Fruit fly (Drosophila melanogaster): Measurements from ENCODE around the gene Hsc70-1.
A peak's percentile ranks its signal among the peaks of the same experiment; 100 is the strongest.

Hsc70-1 gene

dm6 chr3L:13964635-13965501 lies 9.0 kb upstream of the Hsc70-1 start, which contains the start of the genes Meics, Nxf3 and ssp2 (continued):
- TF ChIP-seq corto (GFP tag; optimal IDR thresholded peaks at IDR 0.05) (no peak), Oaz (GFP tag; IDR thresholded peaks at IDR 0.05) (no peak), CG1529 (GFP tag; optimal IDR thresholded peaks at IDR 0.05) (no peak), CG16779 (GFP tag; IDR thresholded peaks at IDR 0.05) (no peak), ac (GFP tag; optimal IDR thresholded peaks at IDR 0.05) (peak; percentile 18), croc (GFP tag; conservative IDR thresholded peaks at IDR 0.05) (no peak), zen (tag; optimal IDR thresholded peaks at IDR 0.05) (peak; percentile 17), jing (GFP tag; optimal IDR thresholded peaks at IDR 0.05) (no peak), Xrp1 (GFP tag; IDR thresholded peaks at IDR 0.05) (no peak), CG17912 (GFP tag; optimal IDR thresholded peaks at IDR 0.05) (no peak), otp (GFP tag; IDR thresholded peaks at IDR 0.05) (no peak), CG2889 (GFP tag; IDR thresholded peaks at IDR 0.05) (no peak), Bteb2 (GFP tag; optimal IDR thresholded peaks at IDR 0.05) (no peak), cas (GFP tag; IDR thresholded peaks at IDR 0.05) (no peak), ab (GFP tag; optimal IDR thresholded peaks at IDR 0.05) (no peak), vnd (GFP tag; IDR thresholded peaks at IDR 0.05; ENCODE audit: partially characterized antibody) (peak; percentile 61), gce (GFP tag; IDR thresholded peaks at IDR 0.05) (no peak), Nf-YB (GFP tag; optimal IDR thresholded peaks at IDR 0.05) (no peak), CG4730 (GFP tag; IDR thresholded peaks at IDR 0.05) (no peak), HLH3B (GFP tag; IDR thresholded peaks at IDR 0.05) (no peak), CG11398 (GFP tag; optimal IDR thresholded peaks at IDR 0.05) (no peak), CG11723 (GFP tag; optimal IDR thresholded peaks at IDR 0.05) (no peak), CG4282 (GFP tag; optimal IDR thresholded peaks at IDR 0.05) (no peak), D19B (GFP tag; optimal IDR thresholded peaks at IDR 0.05) (no peak), CG15696 (tag; optimal IDR thresholded peaks at IDR 0.05) (no peak), CG5953 (GFP tag; IDR thresholded peaks at IDR 0.05) (no peak), CG14965 (GFP tag; optimal IDR thresholded peaks at IDR 0.05; ENCODE audit: borderline replicate concordance) (no peak), CG12744 (GFP tag; optimal IDR thresholded peaks at IDR 0.05) (no peak), E2f1 (GFP tag; IDR thresholded peaks at IDR 0.05) (no peak), Stat92E (GFP tag; optimal IDR thresholded peaks at IDR 0.05) (no peak), Sry-β (GFP tag; optimal IDR thresholded peaks at IDR 0.05) (peak; percentile 79), Awh (GFP tag; IDR thresholded peaks at IDR 0.05) (no peak), zf30C (GFP tag; optimal IDR thresholded peaks at IDR 0.05) (no peak), NC2β (GFP tag; optimal IDR thresholded peaks at IDR 0.05) (no peak), Antp (GFP tag; optimal IDR thresholded peaks at IDR 0.05) (peak; percentile 32), CG3847 (GFP tag; IDR thresholded peaks at IDR 0.05) (peak; percentile 45), jumu (GFP tag; optimal IDR thresholded peaks at IDR 0.05) (peak; percentile 29), Neu2 (GFP tag; optimal IDR thresholded peaks at IDR 0.05; ENCODE audit: borderline replicate concordance) (no peak), NC2α (GFP tag; optimal IDR thresholded peaks at IDR 0.05) (no peak), Spps (tag; optimal IDR thresholded peaks at IDR 0.05) (peak; percentile 8), Hmx (GFP tag; optimal IDR thresholded peaks at IDR 0.05) (no peak), CG14050 (GFP tag; IDR thresholded peaks at IDR 0.05) (no peak), CG31441 (GFP tag; IDR thresholded peaks at IDR 0.05) (peak; percentile 86; the same call in 1 of the 2 replicates), crol (GFP tag; IDR thresholded peaks at IDR 0.05) (no peak), HLH54F (GFP tag; optimal IDR thresholded peaks at IDR 0.05) (peak; percentile 21), Chrac-16 (GFP tag; optimal IDR thresholded peaks at IDR 0.05) (peak; percentile 7), CG2120 (GFP tag; optimal IDR thresholded peaks at IDR 0.05) (peak; percentile 51), nau (GFP tag; optimal IDR thresholded peaks at IDR 0.05) (no peak), CG15479 (GFP tag; optimal IDR thresholded peaks at IDR 0.05) (no peak), CG6654 (GFP tag; optimal IDR thresholded peaks at IDR 0.05) (no peak)

All from whole organism, embryonic.